Fruit fly (Drosophila melanogaster): ENCODE data around the gene Cpr65Ax2.

The Cpr65Ax2 gene

dm6 chr3L:6104551-6104950 lies 46.1 kb downstream of the Cpr65Ax2 start:
- TF ChIP-seq CG12605 (GFP tag; IDR thresholded peaks at IDR 0.05) (no peak), Pif1B (GFP tag; optimal IDR thresholded peaks at IDR 0.05) (no peak), CG9948 (tag; optimal IDR thresholded peaks at IDR 0.05) (no peak), CG32121 (GFP tag; IDR thresholded peaks at IDR 0.05) (no peak), Snoo (tag; optimal IDR thresholded peaks at IDR 0.05) (no peak), gl (tag; optimal IDR thresholded peaks at IDR 0.05) (no peak), CG4496 (GFP tag; IDR thresholded peaks at IDR 0.05) (no peak), fd96Ca (GFP tag; IDR thresholded peaks at IDR 0.05) (no peak), CG8159 (tag; optimal IDR thresholded peaks at IDR 0.05) (no peak), rn (GFP tag; IDR thresholded peaks at IDR 0.05) (no peak), D1 (tag; optimal IDR thresholded peaks at IDR 0.05) (no peak), CG8301 (tag; optimal IDR thresholded peaks at IDR 0.05) (no peak), CG13204 (GFP tag; optimal IDR thresholded peaks at IDR 0.05) (no peak), CG15710 (tag; optimal IDR thresholded peaks at IDR 0.05) (no peak), Pif1A (GFP tag; optimal IDR thresholded peaks at IDR 0.05) (no peak), EcR (GFP tag; optimal IDR thresholded peaks at IDR 0.05) (no peak)

DNA sequence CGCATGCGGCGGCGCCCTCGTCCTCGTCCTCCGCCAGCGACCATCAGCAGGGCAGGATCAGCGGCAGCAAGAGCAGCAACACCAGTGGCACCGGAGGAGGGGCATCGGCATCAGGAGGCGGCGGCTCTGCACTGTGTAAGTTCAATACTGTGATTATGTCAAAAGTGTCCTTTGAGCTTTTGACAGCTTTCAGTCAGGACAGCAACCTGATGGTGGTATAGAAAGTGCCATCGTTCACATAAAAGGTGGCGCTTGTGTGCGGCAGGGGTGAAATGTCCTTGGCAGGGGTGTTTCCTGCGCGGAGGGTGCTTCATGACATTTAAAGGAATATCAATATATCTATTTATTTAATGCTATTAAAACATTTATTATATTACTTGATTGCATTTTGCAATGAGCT lies 47.0 kb downstream of the Cpr65Ax2 start:
- no peak for TF ChIP-seq Ets98B (GFP tag; IDR thresholded peaks at IDR 0.05)
- TF ChIP-seq Pif1B (GFP tag; optimal IDR thresholded peaks at IDR 0.05): no peak
- TF ChIP-seq D1 (tag; optimal IDR thresholded peaks at IDR 0.05): no peak
- no peak for TF ChIP-seq CG14655 (GFP tag; optimal IDR thresholded peaks at IDR 0.05)
- no peak for TF ChIP-seq Snoo (tag; optimal IDR thresholded peaks at IDR 0.05)
- TF ChIP-seq CG34367 (tag; optimal IDR thresholded peaks at IDR 0.05): no peak
- TF ChIP-seq CG10348 (GFP tag; IDR thresholded peaks at IDR 0.05): no peak
- TF ChIP-seq CG8301 (tag; optimal IDR thresholded peaks at IDR 0.05): no peak
- TF ChIP-seq fd96Ca (GFP tag; IDR thresholded peaks at IDR 0.05): no peak
- no peak for TF ChIP-seq CG32121 (GFP tag; IDR thresholded peaks at IDR 0.05)
